In genomic region chrX:16331562-16332233, dm6 we compare ENCODE assay signal across 3 fruit fly cellular contexts.
TF ChIP-seq lines count a peak whose summit lies in the region.

No protein-coding gene starts in this region.

- TF ChIP-seq CTCF in whole organism, embryonic (GFP tag; optimal IDR thresholded peaks at IDR 0.05; lab: Kevin White, UChicago) = no peak

TF ChIP-seq in whole organism, adult, 20 proteins besides CTCF, POLR2A, EP300 and RAD21:
- no peak for TF ChIP-seq Crg-1 (GFP tag; optimal IDR thresholded peaks at IDR 0.05; lab: Kevin White, UChicago)
- no peak for TF ChIP-seq CG12768 (GFP tag; optimal IDR thresholded peaks at IDR 0.05; lab: Kevin White, UChicago)
- TF ChIP-seq CG11617 (GFP tag; optimal IDR thresholded peaks at IDR 0.05; lab: Kevin White, UChicago) = peak; percentile 28
- TF ChIP-seq bab1 (GFP tag; optimal IDR thresholded peaks at IDR 0.05; lab: Kevin White, UChicago) = peak; percentile 6
- no peak for TF ChIP-seq toe (GFP tag; optimal IDR thresholded peaks at IDR 0.05; lab: Kevin White, UChicago)
- TF ChIP-seq ovo (GFP tag; optimal IDR thresholded peaks at IDR 0.05; lab: Kevin White, UChicago) = peak; percentile 54
- TF ChIP-seq Mnt (GFP tag; optimal IDR thresholded peaks at IDR 0.05; lab: Kevin White, UChicago) = peak; percentile 21
- peak; percentile 11 for TF ChIP-seq pad (GFP tag; optimal IDR thresholded peaks at IDR 0.05; lab: Kevin White, UChicago)

TF ChIP-seq in whole organism, embryonic, 481 proteins besides CTCF, POLR2A, EP300 and RAD21 (continues in another document):
- no peak for TF ChIP-seq CG7745 (tag; optimal IDR thresholded peaks at IDR 0.05; lab: Kevin White, UChicago)
- TF ChIP-seq CG10462 (GFP tag; optimal IDR thresholded peaks at IDR 0.05; lab: Kevin White, UChicago) = no peak
- TF ChIP-seq CG33213 (GFP tag; optimal IDR thresholded peaks at IDR 0.05; lab: Kevin White, UChicago) = no peak
- no peak for TF ChIP-seq nom (GFP tag; optimal IDR thresholded peaks at IDR 0.05; lab: Kevin White, UChicago)
- TF ChIP-seq CG10209 (GFP tag; optimal IDR thresholded peaks at IDR 0.05; lab: Kevin White, UChicago) = no peak
- no peak for TF ChIP-seq CG14667 (GFP tag; IDR thresholded peaks at IDR 0.05; lab: Robert Waterston, UW)
- no peak for TF ChIP-seq CG8281 (tag; optimal IDR thresholded peaks at IDR 0.05; lab: Kevin White, UChicago)
- TF ChIP-seq chif (GFP tag; optimal IDR thresholded peaks at IDR 0.05; lab: Kevin White, UChicago) = no peak
- no peak for TF ChIP-seq ind (GFP tag; optimal IDR thresholded peaks at IDR 0.05; lab: Kevin White, UChicago)
- TF ChIP-seq stwl (tag; optimal IDR thresholded peaks at IDR 0.05; lab: Kevin White, UChicago) = peak; percentile 15
- peak; percentile 71 for TF ChIP-seq Doc3 (GFP tag; IDR thresholded peaks at IDR 0.05; lab: Robert Waterston, UW; ENCODE audit: partially characterized antibody)
- TF ChIP-seq chn (GFP tag; optimal IDR thresholded peaks at IDR 0.05; lab: Kevin White, UChicago) = no peak
- TF ChIP-seq CG5245 (GFP tag; optimal IDR thresholded peaks at IDR 0.05; lab: Kevin White, UChicago) = no peak
- TF ChIP-seq mam (GFP tag; optimal IDR thresholded peaks at IDR 0.05; lab: Kevin White, UChicago) = no peak
- TF ChIP-seq gro (GFP tag; optimal IDR thresholded peaks at IDR 0.05; lab: Kevin White, UChicago) = no peak
- TF ChIP-seq luna (GFP tag; optimal IDR thresholded peaks at IDR 0.05; lab: Kevin White, UChicago) = no peak
- no peak for TF ChIP-seq ham (GFP tag; IDR thresholded peaks at IDR 0.05; lab: Robert Waterston, UW)
- TF ChIP-seq MTF-1 (GFP tag; optimal IDR thresholded peaks at IDR 0.05; lab: Kevin White, UChicago; ENCODE audit: borderline replicate concordance) = no peak
- no peak for TF ChIP-seq sens-2 (GFP tag; IDR thresholded peaks at IDR 0.05; lab: Robert Waterston, UW)
- no peak for TF ChIP-seq CG6813 (GFP tag; optimal IDR thresholded peaks at IDR 0.05; lab: Kevin White, UChicago)
- no peak for TF ChIP-seq CG17186 (GFP tag; optimal IDR thresholded peaks at IDR 0.05; lab: Kevin White, UChicago)
- no peak for TF ChIP-seq eve (GFP tag; optimal IDR thresholded peaks at IDR 0.05; lab: Kevin White, UChicago)
- no peak for TF ChIP-seq yki (optimal IDR thresholded peaks at IDR 0.05; lab: Kevin White, UChicago)
- TF ChIP-seq tio (GFP tag; optimal IDR thresholded peaks at IDR 0.05; lab: Kevin White, UChicago) = no peak
- no peak for TF ChIP-seq Xrp1 (GFP tag; IDR thresholded peaks at IDR 0.05; lab: Robert Waterston, UW)
- no peak for TF ChIP-seq CG15011 (GFP tag; optimal IDR thresholded peaks at IDR 0.05; lab: Kevin White, UChicago)
- TF ChIP-seq Dek (tag; optimal IDR thresholded peaks at IDR 0.05; lab: Kevin White, UChicago) = no peak
- TF ChIP-seq da (GFP tag; optimal IDR thresholded peaks at IDR 0.05; lab: Kevin White, UChicago) = no peak
- TF ChIP-seq CG18599 (GFP tag; optimal IDR thresholded peaks at IDR 0.05; lab: Kevin White, UChicago) = no peak
- TF ChIP-seq CG12155 (GFP tag; optimal IDR thresholded peaks at IDR 0.05; lab: Kevin White, UChicago) = no peak
- TF ChIP-seq ewg (GFP tag; optimal IDR thresholded peaks at IDR 0.05; lab: Kevin White, UChicago) = no peak
- TF ChIP-seq CG3163 (GFP tag; optimal IDR thresholded peaks at IDR 0.05; lab: Kevin White, UChicago) = no peak
- TF ChIP-seq CG17361 (GFP tag; IDR thresholded peaks at IDR 0.05; lab: Robert Waterston, UW) = 0 out of 3 replicates have a peak, but pooled peaks have one; percentile 10
- no peak for TF ChIP-seq Chrac-16 (GFP tag; optimal IDR thresholded peaks at IDR 0.05; lab: Kevin White, UChicago)
- TF ChIP-seq kni (GFP tag; optimal IDR thresholded peaks at IDR 0.05; lab: Kevin White, UChicago) = peak; percentile 14
- peak; percentile 71 for TF ChIP-seq unc-4 (GFP tag; IDR thresholded peaks at IDR 0.05; lab: Robert Waterston, UW; ENCODE audit: partially characterized antibody)
- no peak for TF ChIP-seq Meics (GFP tag; optimal IDR thresholded peaks at IDR 0.05; lab: Kevin White, UChicago)
- no peak for TF ChIP-seq h (optimal IDR thresholded peaks at IDR 0.05; lab: Kevin White, UChicago)
- TF ChIP-seq trh (GFP tag; optimal IDR thresholded peaks at IDR 0.05; lab: Kevin White, UChicago) = no peak
- TF ChIP-seq fd3F (GFP tag; optimal IDR thresholded peaks at IDR 0.05; lab: Kevin White, UChicago) = no peak
- TF ChIP-seq seq (GFP tag; IDR thresholded peaks at IDR 0.05; lab: Robert Waterston, UW) = no peak
- TF ChIP-seq CG15479 (GFP tag; optimal IDR thresholded peaks at IDR 0.05; lab: Kevin White, UChicago) = no peak
- no peak for TF ChIP-seq psq (GFP tag; optimal IDR thresholded peaks at IDR 0.05; lab: Kevin White, UChicago)
- no peak for TF ChIP-seq CG1529 (GFP tag; optimal IDR thresholded peaks at IDR 0.05; lab: Kevin White, UChicago)

TF ChIP-seq in whole organism, prepupa, 60 proteins besides CTCF, POLR2A, EP300 and RAD21:
- no peak for TF ChIP-seq CG1621 (tag; optimal IDR thresholded peaks at IDR 0.05; lab: Kevin White, UChicago)
- peak; percentile 90 for TF ChIP-seq fkh (GFP tag; optimal IDR thresholded peaks at IDR 0.05; lab: Kevin White, UChicago)
- no peak for TF ChIP-seq Eip93F (GFP tag; optimal IDR thresholded peaks at IDR 0.05; lab: Kevin White, UChicago)
- no peak for TF ChIP-seq CG9139 (GFP tag; optimal IDR thresholded peaks at IDR 0.05; lab: Kevin White, UChicago)
- TF ChIP-seq Eip78C (GFP tag; lab: Kevin White, UChicago) = peak; percentile 59
- no peak for TF ChIP-seq Hr4 (GFP tag; optimal IDR thresholded peaks at IDR 0.05; lab: Kevin White, UChicago)
- no peak for TF ChIP-seq pdm3 (GFP tag; optimal IDR thresholded peaks at IDR 0.05; lab: Kevin White, UChicago)
